Worm (Caenorhabditis elegans): Measurements from ENCODE around the gene nxf-1.

DNA sequence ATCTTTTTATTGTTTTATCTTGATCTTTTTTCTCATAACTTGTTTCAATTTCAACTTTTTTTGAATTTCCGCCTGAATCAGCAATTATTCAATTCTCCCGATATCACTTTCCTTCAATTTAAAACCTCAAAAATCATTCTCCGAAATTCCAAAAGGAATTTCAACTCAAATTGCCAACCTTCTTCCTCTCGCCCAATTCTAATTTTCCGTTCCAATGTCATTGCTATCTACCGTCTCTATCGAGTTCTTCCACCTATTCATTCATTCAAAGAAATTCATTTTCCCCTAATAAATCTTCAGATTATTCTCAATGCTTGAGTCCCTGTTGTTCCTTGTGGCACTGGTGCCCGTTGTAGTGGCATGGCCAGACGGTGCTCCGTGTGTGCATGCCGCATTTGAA lies 26.0 kb upstream of the nxf-1 start, which contains the start of gene F23B12.4:
- TF ChIP-seq nhr-11 (tag; optimal IDR thresholded peaks at IDR 0.05), result no peak
- TF ChIP-seq lsy-2 (tag; optimal IDR thresholded peaks at IDR 0.05), result no peak
- TF ChIP-seq R02D3.7 (tag; optimal IDR thresholded peaks at IDR 0.05), result no peak
- TF ChIP-seq aly-2 (tag; optimal IDR thresholded peaks at IDR 0.05), result no peak
- TF ChIP-seq ceh-16 (tag; optimal IDR thresholded peaks at IDR 0.05), result no peak
- TF ChIP-seq fos-1 (tag; optimal IDR thresholded peaks at IDR 0.05), result no peak
- TF ChIP-seq ztf-4 (tag; optimal IDR thresholded peaks at IDR 0.05), result no peak
- TF ChIP-seq snpc-4 (tag; optimal IDR thresholded peaks at IDR 0.05), result no peak
- TF ChIP-seq nhr-12 (tag; optimal IDR thresholded peaks at IDR 0.05), result no peak
- no peak for TF ChIP-seq unc-39 (tag; optimal IDR thresholded peaks at IDR 0.05)
- TF ChIP-seq sma-9 (GFP tag; optimal IDR thresholded peaks at IDR 0.05), result no peak
- TF ChIP-seq sma-9 (tag; optimal IDR thresholded peaks at IDR 0.05), result no peak
- no peak for TF ChIP-seq mab-5 (tag; optimal IDR thresholded peaks at IDR 0.05)
- no peak for TF ChIP-seq lin-13 (GFP tag; optimal IDR thresholded peaks at IDR 0.05)
- TF ChIP-seq lin-39 (tag; optimal IDR thresholded peaks at IDR 0.05), result no peak

Measured in whole organism, L2 larva.